Fruit fly (Drosophila melanogaster) ovary, adult (tissue): ENCODE measurements around the gene CG8420.

Source experiments
- CG17801 ChIP-seq: fragments of 200-800 bp; optimal IDR thresholded peaks from 2 replicates; lab custom pipeline; 2019; ENCODE audit warnings: missing biosample characterization, mild to moderate bottlenecking, missing genetic modification characterization, moderate library complexity; ENCODE audit not compliant: partially characterized antibody

CG8420 gene

dm6 chr3R:9246366-9246765 is at the start of gene CG8420:
Gene CG8420, plus strand, starts transcription at chr3R:9246649.
- no peak for TF ChIP-seq CG17801

- TF ChIP-seq CG17801 = no peak
Observed at dm6 chr3R:9213029-9213428, 33.4 kb upstream of the CG8420 start.

dm6 chr3R:9214235-9214634 is 32.2 kb upstream of the CG8420 start:
- no peak for TF ChIP-seq CG17801

- TF ChIP-seq CG17801 = no peak
Observed at dm6 chr3R:9215551-9215950, 30.9 kb upstream of the CG8420 start.

dm6 chr3R:9217607-9218006 is 28.8 kb upstream of the CG8420 start:
- no peak for TF ChIP-seq CG17801

- TF ChIP-seq CG17801 = no peak
Observed at dm6 chr3R:9220064-9220864, 26.2 kb upstream of the CG8420 start.

dm6 chr3R:9222355-9222754 is 24.1 kb upstream of the CG8420 start:
- TF ChIP-seq CG17801 = peak; percentile 81

- TF ChIP-seq CG17801 = peak; percentile 12
Observed at dm6 chr3R:9224807-9225206, 21.6 kb upstream of the CG8420 start.

- no peak for TF ChIP-seq CG17801
Observed at dm6 chr3R:9226146-9226545, 20.3 kb upstream of the CG8420 start.

- peak; percentile 91 for TF ChIP-seq CG17801
Observed at dm6 chr3R:9226701-9227313, 19.6 kb upstream of the CG8420 start.

dm6 chr3R:9227330-9227729 is 19.1 kb upstream of the CG8420 start:
- peak; percentile 86 for TF ChIP-seq CG17801

- no peak for TF ChIP-seq CG17801
Observed at dm6 chr3R:9227944-9228343, 18.5 kb upstream of the CG8420 start.

- TF ChIP-seq CG17801 = peak; percentile 95
Observed at dm6 chr3R:9229075-9229835, 17.2 kb upstream of the CG8420 start.

- TF ChIP-seq CG17801 = peak; percentile 48
Observed at dm6 chr3R:9229996-9230601, 16.4 kb upstream of the CG8420 start.

- no peak for TF ChIP-seq CG17801
Observed at dm6 chr3R:9232346-9232745, 14.1 kb upstream of the CG8420 start.

- no peak for TF ChIP-seq CG17801
Observed at dm6 chr3R:9233763-9234162, 12.7 kb upstream of the CG8420 start.

- TF ChIP-seq CG17801 = no peak
Observed at dm6 chr3R:9234756-9235255, 11.6 kb upstream of the CG8420 start.
